Fruit fly (Drosophila melanogaster) whole organism, embryonic: ENCODE results near the gene Evi5.

ENCODE experiments used
- Atf-2 ChIP-seq: fragments of 200-800 bp; sonication (Bioruptor generic); optimal IDR thresholded peaks from 2 replicates; lab custom pipeline; 2016; ENCODE audit warnings: missing biosample characterization, missing genetic modification characterization
- Bgb ChIP-seq: fragments of 200-800 bp; sonication (Bioruptor generic); IDR thresholded peaks from 2 replicates; pipeline ENCODE4 v1.3.6; 2022; ENCODE audit warnings: missing biosample characterization, missing genetic modification characterization; ENCODE audit not compliant: partially characterized antibody
- Blimp-1 ChIP-seq: fragments of 200-800 bp; sonication (Bioruptor generic); optimal IDR thresholded peaks from 3 replicates; lab custom pipeline; 2018; ENCODE audit warnings: missing biosample characterization, missing genetic modification characterization, mild to moderate bottlenecking, moderate library complexity, missing genetic modification reagents
- CG10147 ChIP-seq: fragments of 200-800 bp; sonication (Bioruptor generic); optimal IDR thresholded peaks from 2 replicates; lab custom pipeline; 2019; ENCODE audit warnings: missing biosample characterization, mild to moderate bottlenecking, missing genetic modification characterization, moderate library complexity
- CG10267 ChIP-seq: fragments of 200-800 bp; sonication (Bioruptor generic); optimal IDR thresholded peaks from 2 replicates; lab custom pipeline; 2018; ENCODE audit warnings: missing biosample characterization, mild to moderate bottlenecking, missing genetic modification characterization, moderate library complexity
- CG10366 ChIP-seq: fragments of 200-800 bp; sonication (Bioruptor generic); IDR thresholded peaks from 2 replicates; pipeline ENCODE4 v1.3.6; 2022; ENCODE audit warnings: missing biosample characterization, missing genetic modification characterization
- CG12769 ChIP-seq: fragments of 200-800 bp; sonication (Bioruptor generic); optimal IDR thresholded peaks from 2 replicates; lab custom pipeline; 2019; ENCODE audit warnings: missing biosample characterization, mild to moderate bottlenecking, missing genetic modification characterization, moderate library complexity
- CG13287 ChIP-seq: fragments of 200-800 bp; sonication (Bioruptor generic); IDR thresholded peaks from 2 replicates; pipeline ENCODE4 v1.3.6; 2022; ENCODE audit warnings: missing biosample characterization, missing genetic modification characterization; ENCODE audit not compliant: partially characterized antibody
- CG14441 ChIP-seq: fragments of 200-800 bp; sonication (Bioruptor generic); IDR thresholded peaks from 2 replicates; pipeline ENCODE4 v1.3.6; 2022; ENCODE audit warnings: missing biosample characterization, missing genetic modification characterization
- CG14710 ChIP-seq: fragments of 200-800 bp; sonication (Bioruptor generic); optimal IDR thresholded peaks from 3 replicates; lab custom pipeline; 2019; ENCODE audit warnings: missing biosample characterization, mild to moderate bottlenecking, missing genetic modification characterization, moderate library complexity
- CG1603 ChIP-seq: fragments of 200-800 bp; sonication (Bioruptor generic); optimal IDR thresholded peaks from 2 replicates; lab custom pipeline; 2019; ENCODE audit warnings: missing biosample characterization, mild to moderate bottlenecking, missing genetic modification characterization, moderate library complexity
- CG16813 ChIP-seq: fragments of 200-800 bp; sonication (Bioruptor generic); IDR thresholded peaks from 3 replicates; pipeline ENCODE4 v1.3.6; 2022; ENCODE audit warnings: missing biosample characterization, missing genetic modification characterization; ENCODE audit not compliant: partially characterized antibody
- CG2116 ChIP-seq: fragments of 200-800 bp; sonication (Bioruptor generic); optimal IDR thresholded peaks from 3 replicates; lab custom pipeline; 2018; ENCODE audit warnings: missing biosample characterization, mild to moderate bottlenecking, missing genetic modification characterization
- CG2120 ChIP-seq: fragments of 200-800 bp; sonication (Bioruptor generic); optimal IDR thresholded peaks from 3 replicates; lab custom pipeline; 2016; ENCODE audit warnings: missing biosample characterization, missing genetic modification characterization
- CG2889 ChIP-seq: fragments of 200-800 bp; sonication (Bioruptor generic); IDR thresholded peaks from 3 replicates; pipeline ENCODE4 v1.3.6; 2022; ENCODE audit warnings: missing biosample characterization, missing genetic modification characterization
- CG6791 ChIP-seq: fragments of 200-800 bp; sonication (Bioruptor generic); IDR thresholded peaks from 3 replicates; pipeline ENCODE4 v1.3.6; 2022; ENCODE audit warnings: missing biosample characterization, missing genetic modification characterization; ENCODE audit not compliant: partially characterized antibody
- CG9817 ChIP-seq: fragments of 200-800 bp; sonication (Bioruptor generic); optimal IDR thresholded peaks from 2 replicates; lab custom pipeline; 2018; ENCODE audit warnings: missing biosample characterization, mild to moderate bottlenecking, missing genetic modification characterization, moderate library complexity
- Dp ChIP-seq: fragments of 200-800 bp; sonication (Bioruptor generic); optimal IDR thresholded peaks from 2 replicates; lab custom pipeline; 2018; ENCODE audit warnings: missing biosample characterization, mild to moderate bottlenecking, missing genetic modification characterization, moderate library complexity
- Dref ChIP-seq: fragments of 200-800 bp; sonication (Bioruptor generic); IDR thresholded peaks from 2 replicates; pipeline ENCODE4 v1.3.6; 2022; ENCODE audit warnings: missing biosample characterization, missing genetic modification characterization
- H2.0 ChIP-seq: fragments of 200-800 bp; sonication (Bioruptor generic); IDR thresholded peaks from 2 replicates; pipeline ENCODE4 v1.3.6; 2022; ENCODE audit warnings: missing biosample characterization, missing genetic modification characterization
- HmgD ChIP-seq: fragments of 200-800 bp; sonication (Bioruptor generic); optimal IDR thresholded peaks from 3 replicates; lab custom pipeline; 2016; ENCODE audit warnings: missing biosample characterization, missing genetic modification characterization
- Hmr ChIP-seq: fragments of 200-800 bp; sonication (Bioruptor generic); optimal IDR thresholded peaks from 3 replicates; lab custom pipeline; 2017; ENCODE audit warnings: mild to moderate bottlenecking, missing biosample characterization, missing genetic modification reagents, missing genetic modification characterization
- Kr ChIP-seq: fragments of 200-800 bp; sonication (Bioruptor generic); optimal IDR thresholded peaks from 2 replicates; lab custom pipeline; 2017; ENCODE audit warnings: missing biosample characterization, mild to moderate bottlenecking, missing genetic modification characterization
- MBD-R2 ChIP-seq: fragments of 200-800 bp; sonication (Bioruptor generic); IDR thresholded peaks from 2 replicates; pipeline ENCODE4 v1.3.6; 2022; ENCODE audit warnings: missing biosample characterization, missing genetic modification characterization
- Opbp ChIP-seq: fragments of 200-800 bp; sonication (Bioruptor generic); IDR thresholded peaks from 3 replicates; pipeline ENCODE4 v1.3.6; 2022; ENCODE audit warnings: missing biosample characterization, missing genetic modification characterization; ENCODE audit not compliant: partially characterized antibody
- Ptx1 ChIP-seq: fragments of 200-800 bp; sonication (Bioruptor generic); IDR thresholded peaks from 2 replicates; pipeline ENCODE4 v1.3.6; 2022; ENCODE audit warnings: missing biosample characterization, missing genetic modification characterization
- Scr ChIP-seq: fragments of 200-800 bp; sonication (Bioruptor generic); IDR thresholded peaks from 2 replicates; pipeline ENCODE4 v1.3.6; 2022; ENCODE audit warnings: missing biosample characterization, missing genetic modification characterization; ENCODE audit not compliant: partially characterized antibody
- Sin3A ChIP-seq: fragments of >200 bp; optimal IDR thresholded peaks from 2 replicates; lab custom pipeline; 2018
- Sry-δ ChIP-seq: fragments of 200-800 bp; sonication (Bioruptor generic); optimal IDR thresholded peaks from 2 replicates; lab custom pipeline; 2016; ENCODE audit warnings: missing biosample characterization, missing genetic modification characterization
- YL-1 ChIP-seq: fragments of 200-800 bp; sonication (Bioruptor generic); optimal IDR thresholded peaks from 3 replicates; lab custom pipeline; 2017; ENCODE audit warnings: missing biosample characterization, mild to moderate bottlenecking, missing genetic modification characterization
- amos ChIP-seq: fragments of 200-800 bp; sonication (Bioruptor generic); IDR thresholded peaks from 2 replicates; pipeline ENCODE4 v1.3.6; 2022; ENCODE audit warnings: missing biosample characterization, missing genetic modification characterization; ENCODE audit not compliant: partially characterized antibody
- ato ChIP-seq: fragments of 200-800 bp; sonication (Bioruptor generic); IDR thresholded peaks from 2 replicates; pipeline ENCODE4 v1.3.6; 2022; ENCODE audit warnings: missing biosample characterization, missing genetic modification characterization; ENCODE audit not compliant: partially characterized antibody
- bbx ChIP-seq: fragments of 200-800 bp; sonication (Bioruptor generic); IDR thresholded peaks from 2 replicates; pipeline ENCODE4 v1.3.6; 2022; ENCODE audit warnings: missing biosample characterization, missing genetic modification characterization; ENCODE audit not compliant: partially characterized antibody
- bsh ChIP-seq, 2 experiments: fragments of 200-800 bp; sonication (Bioruptor generic); optimal IDR thresholded peaks; 2 replicates each; lab custom pipeline; 2017 to 2018; ENCODE audit warnings: mild to moderate bottlenecking in 2 of 2, missing biosample characterization in 2 of 2, missing genetic modification characterization in 2 of 2, moderate library complexity in 1 of 2
- crol ChIP-seq: fragments of 200-800 bp; sonication (Bioruptor generic); IDR thresholded peaks from 2 replicates; pipeline ENCODE4 v1.3.6; 2022; ENCODE audit warnings: missing biosample characterization, missing genetic modification characterization
- crp ChIP-seq, 2 experiments: fragments of 200-800 bp; sonication (Bioruptor generic); optimal IDR thresholded peaks; 2 replicates in 1 of 2; 3 replicates in 1 of 2; lab custom pipeline; 2017; ENCODE audit warnings: missing biosample characterization in 2 of 2, missing genetic modification characterization in 2 of 2, mild to moderate bottlenecking in 1 of 2, moderate library complexity in 1 of 2
- dimm ChIP-seq: fragments of 200-800 bp; sonication (Bioruptor generic); IDR thresholded peaks from 2 replicates; pipeline ENCODE4 v1.3.6; 2022; ENCODE audit warnings: missing biosample characterization, missing genetic modification characterization
- gfzf ChIP-seq: fragments of 200-800 bp; sonication (Bioruptor generic); optimal IDR thresholded peaks from 2 replicates; lab custom pipeline; 2016; ENCODE audit warnings: missing biosample characterization, mild to moderate bottlenecking, missing genetic modification characterization, moderate library complexity
- hb ChIP-seq: fragments of 200-800 bp; sonication (Bioruptor generic); IDR thresholded peaks from 3 replicates; pipeline ENCODE4 v1.3.6; 2022; ENCODE audit warnings: missing biosample characterization, missing genetic modification characterization; ENCODE audit not compliant: partially characterized antibody
- nmo ChIP-seq: fragments of 200-800 bp; sonication (Bioruptor generic); optimal IDR thresholded peaks from 2 replicates; lab custom pipeline; 2018; ENCODE audit warnings: missing biosample characterization, mild to moderate bottlenecking, missing genetic modification characterization, moderate library complexity
- nom ChIP-seq: fragments of 200-800 bp; sonication (Bioruptor generic); optimal IDR thresholded peaks from 2 replicates; lab custom pipeline; 2017; ENCODE audit warnings: missing biosample characterization, missing genetic modification characterization, mild to moderate bottlenecking, moderate library complexity, missing genetic modification reagents
- pzg ChIP-seq: fragments of 200-800 bp; sonication (Bioruptor generic); optimal IDR thresholded peaks from 3 replicates; lab custom pipeline; 2018; ENCODE audit warnings: missing biosample characterization, mild to moderate bottlenecking, missing genetic modification characterization, moderate library complexity
- slp2 ChIP-seq: fragments of 200-800 bp; sonication (Bioruptor generic); optimal IDR thresholded peaks from 2 replicates; lab custom pipeline; 2016; ENCODE audit warnings: missing biosample characterization, missing genetic modification characterization
- stwl ChIP-seq: fragments of 200-800 bp; sonication (Bioruptor generic); optimal IDR thresholded peaks from 3 replicates; lab custom pipeline; 2018; ENCODE audit warnings: missing biosample characterization, mild to moderate bottlenecking, missing genetic modification characterization, moderate library complexity
- tap ChIP-seq: fragments of 200-800 bp; optimal IDR thresholded peaks from 3 replicates; lab custom pipeline; 2019; ENCODE audit warnings: missing biosample characterization, mild to moderate bottlenecking, missing genetic modification characterization, moderate library complexity
- ttk ChIP-seq: fragments of 200-800 bp; sonication (Bioruptor generic); IDR thresholded peaks from 2 replicates; pipeline ENCODE4 v2.1.2; 2022; ENCODE audit warnings: missing biosample characterization, missing genetic modification characterization
- wek ChIP-seq: fragments of 200-800 bp; sonication (Bioruptor generic); optimal IDR thresholded peaks from 3 replicates; lab custom pipeline; 2018; ENCODE audit warnings: missing biosample characterization, mild to moderate bottlenecking, missing genetic modification characterization, moderate library complexity

Evi5 gene

DNA sequence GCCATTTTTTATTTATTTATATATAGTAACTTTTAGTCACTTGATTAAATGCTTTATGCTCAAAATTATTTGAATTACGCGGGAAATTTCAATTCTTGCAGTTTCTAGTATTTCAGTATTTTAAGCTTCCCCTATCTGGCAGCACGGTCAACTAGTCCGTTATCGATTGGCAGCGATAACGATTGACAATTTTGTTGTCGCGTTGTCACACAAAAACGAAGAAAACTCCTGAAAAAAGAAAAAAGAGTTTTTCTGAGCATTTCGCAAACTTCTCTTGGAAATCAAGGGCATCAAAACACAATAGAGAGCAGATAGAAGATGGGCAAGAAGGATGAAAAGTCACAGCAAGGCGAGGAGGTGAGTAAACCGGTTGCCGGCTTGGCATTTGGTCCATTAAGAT, 30.9 kb upstream of the Evi5 start, which contains the start of gene Spase25 (continued):
- TF ChIP-seq CG2889 (GFP tag; lab: Robert Waterston, UW) (no peak), crol (GFP tag; lab: Robert Waterston, UW) (no peak), CG2116 (GFP tag; lab: Kevin White, UChicago) (peak; percentile 46), nom (GFP tag; lab: Kevin White, UChicago) (peak; percentile 40), CG6791 (GFP tag; lab: Robert Waterston, UW) (peak; percentile 51; the same call in 2 of the 3 replicates), Bgb (GFP tag; lab: Robert Waterston, UW) (peak; percentile 15; the same call in 1 of the 2 replicates), hb (GFP tag; lab: Robert Waterston, UW) (0 out of 3 replicates have a peak, but pooled peaks have one; percentile 39), Dp (GFP tag; lab: Kevin White, UChicago) (peak; percentile 85), YL-1 (peak; percentile 48), MBD-R2 (GFP tag; lab: Robert Waterston, UW) (peak; percentile 49), Scr (GFP tag; lab: Robert Waterston, UW) (0 out of 2 replicates have a peak, but pooled peaks have one; percentile 31), Sin3A (peak; percentile 2), bsh (GFP tag; optimal IDR thresholded peaks at IDR 0.05; lab: Kevin White, UChicago) (peak in 1 of 2 experiments; percentile 48), amos (0 out of 2 replicates have a peak, but pooled peaks have one; percentile 10), ato (peak; percentile 19; the same call in 1 of the 2 replicates), CG13287 (GFP tag; lab: Robert Waterston, UW) (peak; percentile 58), H2.0 (GFP tag; lab: Robert Waterston, UW) (no peak), Sry-δ (GFP tag; lab: Kevin White, UChicago) (peak; percentile 38), gfzf (GFP tag; lab: Kevin White, UChicago) (peak; percentile 41), pzg (GFP tag; lab: Kevin White, UChicago) (peak; percentile 59), CG10267 (tag; lab: Kevin White, UChicago) (peak; percentile 68), CG2120 (GFP tag; lab: Kevin White, UChicago) (no peak), nmo (GFP tag; lab: Kevin White, UChicago) (no peak), tap (tag; lab: Kevin White, UChicago) (no peak), Kr (no peak), bbx (0 out of 2 replicates have a peak, but pooled peaks have one; percentile 8)

DNA sequence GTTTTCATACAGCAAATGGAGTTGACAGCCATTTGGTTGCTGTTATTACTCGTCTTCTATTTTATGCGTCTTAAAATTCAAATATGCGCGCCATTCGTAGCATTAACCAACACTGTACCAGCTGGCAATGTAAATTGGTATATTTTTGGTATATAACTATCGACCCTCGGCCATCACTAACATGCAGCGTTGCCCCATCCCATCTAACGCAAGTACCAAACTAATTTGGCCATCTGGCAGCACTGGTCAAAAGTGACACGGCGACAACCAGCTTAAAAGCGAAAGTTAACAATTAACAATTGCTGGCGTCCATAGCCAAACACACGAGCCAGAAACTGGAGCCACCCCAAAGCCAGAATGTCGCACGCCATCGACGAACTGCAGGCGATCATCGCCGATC, 29.1 kb upstream of the Evi5 start, which contains the start of gene Uba5:
Uba5 (plus strand) TSS at position 222 of the 400 bp plus-strand sequence.
- no peak for TF ChIP-seq CG10366
- no peak for TF ChIP-seq CG9817 (tag; lab: Kevin White, UChicago)
- no peak for TF ChIP-seq ttk (GFP tag; lab: Robert Waterston, UW)
- TF ChIP-seq Blimp-1 (GFP tag; lab: Kevin White, UChicago) = peak; percentile 99
- peak; percentile 37 for TF ChIP-seq CG14710
- TF ChIP-seq Dref (GFP tag; lab: Robert Waterston, UW) = peak; percentile 73
- no peak for TF ChIP-seq wek (GFP tag; lab: Kevin White, UChicago)
- no peak for TF ChIP-seq slp2 (GFP tag; lab: Kevin White, UChicago)
- peak in 1 of 2 experiments; percentile 58 for TF ChIP-seq crp (GFP tag; optimal IDR thresholded peaks at IDR 0.05; lab: Kevin White, UChicago)
- TF ChIP-seq CG16813 = peak; percentile 39; the same call in 2 of the 3 replicates
- TF ChIP-seq CG6791 (GFP tag; lab: Robert Waterston, UW) = 0 out of 3 replicates have a peak, but pooled peaks have one; percentile 26
- no peak for TF ChIP-seq HmgD
- TF ChIP-seq gfzf (GFP tag; lab: Kevin White, UChicago) = peak; percentile 45
- no peak for TF ChIP-seq CG12769 (tag; lab: Kevin White, UChicago)
- no peak for TF ChIP-seq CG10147 (GFP tag; lab: Kevin White, UChicago)
- TF ChIP-seq Ptx1 = no peak
- peak; percentile 28 for TF ChIP-seq Hmr (GFP tag; lab: Kevin White, UChicago)
- peak; percentile 11 for TF ChIP-seq Sin3A
- peak; percentile 49 for TF ChIP-seq stwl (tag; lab: Kevin White, UChicago)
- no peak for TF ChIP-seq dimm
- TF ChIP-seq Atf-2 (GFP tag; lab: Kevin White, UChicago) = no peak
- TF ChIP-seq CG1603 (tag; lab: Kevin White, UChicago) = peak; percentile 71
- no peak for TF ChIP-seq CG14441 (GFP tag; lab: Robert Waterston, UW)
- TF ChIP-seq nmo (GFP tag; lab: Kevin White, UChicago) = peak; percentile 9
- peak; percentile 49; the same call in 1 of the 3 replicates for TF ChIP-seq Opbp
